Worm (Caenorhabditis elegans) whole organism, early embryonic: ENCODE measurements around the gene F58H1.5.

Experiments used
- B0310.2 ChIP-seq: sonication (generic microtip); optimal IDR thresholded peaks from 2 replicates; lab custom pipeline; 2016; ENCODE audit warnings: mild to moderate bottlenecking, missing genetic modification characterization, missing compliant biosample characterization
- F13C5.2 ChIP-seq: sonication (generic microtip); optimal IDR thresholded peaks from 2 replicates; lab custom pipeline; 2017; ENCODE audit warnings: mild to moderate bottlenecking, missing genetic modification characterization, inconsistent platforms, missing compliant biosample characterization
- aly-1 ChIP-seq: sonication (generic microtip); optimal IDR thresholded peaks from 2 replicates; lab custom pipeline; 2016; ENCODE audit warnings: missing genetic modification characterization, missing compliant biosample characterization
- ama-1 ChIP-seq: fragments of 150-350 bp; optimal IDR thresholded peaks from 2 replicates; lab custom pipeline; 2014
- ceh-13 ChIP-seq: fragments of 200-800 bp; sonication (Bioruptor generic); optimal IDR thresholded peaks from 2 replicates; lab custom pipeline; 2018; ENCODE audit warnings: mild to moderate bottlenecking, missing genetic modification characterization, missing compliant biosample characterization
- ceh-36 ChIP-seq: sonication (generic microtip); optimal IDR thresholded peaks from 2 replicates; lab custom pipeline; 2016; ENCODE audit warnings: missing genetic modification characterization, inconsistent platforms, missing compliant biosample characterization
- ets-7 ChIP-seq: sonication (generic microtip); optimal IDR thresholded peaks from 2 replicates; lab custom pipeline; 2016; ENCODE audit warnings: missing genotype, missing genetic modification characterization, missing compliant biosample characterization
- flt-1 ChIP-seq: fragments of 200-800 bp; sonication (Bioruptor generic); IDR thresholded peaks from 2 replicates; pipeline ENCODE4 v1.3.6; 2022; ENCODE audit warnings: missing genetic modification characterization, missing compliant biosample characterization
- hmbx-1 ChIP-seq: sonication (generic microtip); optimal IDR thresholded peaks from 2 replicates; lab custom pipeline; 2016; ENCODE audit warnings: mild to moderate bottlenecking, missing genetic modification characterization, missing compliant biosample characterization
- hmg-4 ChIP-seq: fragments of 200-800 bp; sonication (Bioruptor generic); optimal IDR thresholded peaks from 2 replicates; lab custom pipeline; 2018; ENCODE audit warnings: mild to moderate bottlenecking, missing genetic modification characterization, missing compliant biosample characterization
- hnd-1 ChIP-seq: sonication (generic microtip); optimal IDR thresholded peaks from 2 replicates; lab custom pipeline; 2016; ENCODE audit warnings: missing genetic modification characterization, missing compliant biosample characterization
- pes-1 ChIP-seq: fragments of 200-800 bp; sonication (Bioruptor generic); IDR thresholded peaks from 2 replicates; pipeline ENCODE4 v1.3.6; 2022; ENCODE audit warnings: missing genetic modification reagents, missing genetic modification characterization, missing compliant biosample characterization
- tbx-11 ChIP-seq: fragments of 200-800 bp; sonication (Bioruptor generic); IDR thresholded peaks from 2 replicates; pipeline ENCODE4 v1.3.6; 2022; ENCODE audit warnings: missing genetic modification characterization, missing compliant biosample characterization
- tra-4 ChIP-seq: sonication (generic microtip); optimal IDR thresholded peaks from 2 replicates; lab custom pipeline; 2017; ENCODE audit warnings: missing genetic modification characterization, missing compliant biosample characterization

DNA sequence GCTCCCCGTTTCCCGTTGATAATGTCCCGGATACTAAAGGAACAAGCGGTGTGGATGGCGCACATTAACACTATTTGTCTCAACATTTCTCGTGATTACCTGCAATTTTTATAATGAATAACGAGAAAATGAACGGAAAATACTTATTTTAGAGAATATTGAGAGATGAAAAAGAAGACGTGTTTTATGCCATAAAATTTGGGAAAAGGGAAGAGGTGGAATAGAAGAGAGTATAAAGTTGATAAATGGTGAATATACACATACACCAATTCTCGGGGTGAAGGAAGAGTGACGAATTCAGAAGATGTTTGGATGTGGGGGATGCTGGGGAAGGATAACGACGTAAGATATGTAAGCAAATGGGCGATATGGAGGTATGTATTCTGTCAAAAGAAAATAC is 6.5 kb downstream of the F58H1.5 start, which contains the start of gene F58H1.7:
- no peak for TF ChIP-seq pes-1 (GFP tag; lab: Robert Waterston, UW)
- no peak for TF ChIP-seq ama-1
- no peak for TF ChIP-seq ets-7
- TF ChIP-seq ceh-13 (GFP tag; lab: Kevin White, UChicago), result no peak
- no peak for TF ChIP-seq hmbx-1 (tag; lab: Kevin White, UChicago)
- no peak for TF ChIP-seq hmg-4 (GFP tag; lab: Kevin White, UChicago)
- no peak for TF ChIP-seq F13C5.2
- TF ChIP-seq tbx-11, result no peak
- TF ChIP-seq flt-1 (GFP tag; lab: Robert Waterston, UW), result no peak
- no peak for TF ChIP-seq aly-1 (tag; lab: Kevin White, UChicago)
- TF ChIP-seq hnd-1 (tag; lab: Kevin White, UChicago), result no peak
- TF ChIP-seq ceh-36 (tag; lab: Kevin White, UChicago), result no peak
- TF ChIP-seq tra-4 (tag; lab: Kevin White, UChicago), result no peak
- TF ChIP-seq B0310.2 (tag; lab: Kevin White, UChicago), result no peak
